Fruit fly (Drosophila melanogaster): Measurements from ENCODE around the gene CG31248.
A peak's percentile ranks its signal among the peaks of the same experiment; 100 is the strongest.

Gene CG31248

DNA sequence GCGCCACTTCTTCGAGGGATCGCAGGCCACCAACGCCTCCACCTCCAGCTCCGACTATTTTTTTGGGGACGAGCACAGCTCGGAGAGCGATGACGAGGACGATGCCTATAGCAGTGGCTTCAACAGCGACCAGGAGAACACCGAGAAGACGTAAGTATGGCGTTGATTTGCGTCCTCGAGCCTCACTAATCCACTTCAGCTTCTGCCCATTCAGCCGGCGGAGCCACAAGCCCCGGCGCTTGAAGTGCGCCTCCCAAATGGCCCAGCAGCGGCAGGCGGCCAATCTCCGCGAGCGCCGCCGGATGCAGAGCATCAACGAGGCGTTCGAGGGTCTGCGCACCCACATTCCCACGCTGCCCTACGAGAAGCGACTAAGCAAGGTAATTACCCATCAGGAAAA, 8.1 kb downstream of the CG31248 start:
- TF ChIP-seq Ets65A (GFP tag) = peak; percentile 92
- TF ChIP-seq CG4707 (GFP tag; optimal IDR thresholded peaks at IDR 0.05) = no peak

DNA sequence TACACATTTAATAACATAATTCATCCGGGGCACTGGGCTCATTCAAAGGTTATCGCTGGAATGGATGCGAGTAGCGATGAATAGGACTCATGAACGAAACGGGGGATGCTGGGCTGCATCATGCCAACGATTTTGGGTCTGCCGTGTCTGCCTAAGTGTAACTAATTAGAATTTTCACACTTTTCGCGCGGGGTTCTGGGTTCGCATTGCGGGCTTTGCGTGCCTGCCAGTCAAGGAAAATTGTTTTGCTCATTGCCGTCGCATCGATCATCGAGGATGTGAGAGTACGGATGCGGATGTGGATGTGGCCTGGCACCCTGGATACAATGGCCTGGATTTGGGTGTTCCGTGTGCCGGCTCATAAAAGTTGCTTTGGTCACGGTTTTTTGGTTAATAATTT, 8.9 kb downstream of the CG31248 start:
- TF ChIP-seq Kr (GFP tag; optimal IDR thresholded peaks at IDR 0.05) = no peak
- TF ChIP-seq Ets65A (GFP tag) = peak; percentile 65
- peak; percentile 87 for TF ChIP-seq gsb-n (tag; optimal IDR thresholded peaks at IDR 0.05)
- no peak for TF ChIP-seq prd (optimal IDR thresholded peaks at IDR 0.05)
- TF ChIP-seq prd (GFP tag; IDR thresholded peaks at IDR 0.05) = 0 out of 3 replicates have a peak, but pooled peaks have one; percentile 11
- TF ChIP-seq pros (GFP tag; optimal IDR thresholded peaks at IDR 0.05) = peak; percentile 8
- TF ChIP-seq tap (tag; optimal IDR thresholded peaks at IDR 0.05) = no peak

- TF ChIP-seq Blimp-1 (GFP tag; optimal IDR thresholded peaks at IDR 0.05) = no peak
- TF ChIP-seq lov (optimal IDR thresholded peaks at IDR 0.05) = no peak
- 0 out of 3 replicates have a peak, but pooled peaks have one; percentile 12 for TF ChIP-seq lov (GFP tag; IDR thresholded peaks at IDR 0.05)
- no peak for TF ChIP-seq CG11398 (GFP tag; optimal IDR thresholded peaks at IDR 0.05)
- TF ChIP-seq stc (GFP tag; IDR thresholded peaks at IDR 0.05) = no peak
- TF ChIP-seq CG13123 (GFP tag; optimal IDR thresholded peaks at IDR 0.05) = no peak
- no peak for TF ChIP-seq CG17186 (GFP tag; optimal IDR thresholded peaks at IDR 0.05)
- TF ChIP-seq CG10654 (GFP tag; optimal IDR thresholded peaks at IDR 0.05) = no peak
- TF ChIP-seq Camta (GFP tag; optimal IDR thresholded peaks at IDR 0.05) = no peak
- no peak for TF ChIP-seq HLH4C (GFP tag; IDR thresholded peaks at IDR 0.05; ENCODE audit: partially characterized antibody)
- TF ChIP-seq bowl (GFP tag; IDR thresholded peaks at IDR 0.05) = no peak
- TF ChIP-seq NFAT (GFP tag; IDR thresholded peaks at IDR 0.05) = no peak
- no peak for TF ChIP-seq bab2 (GFP tag; optimal IDR thresholded peaks at IDR 0.05)
- TF ChIP-seq slbo (GFP tag; IDR thresholded peaks at IDR 0.05) = no peak
- TF ChIP-seq Vsx1 (GFP tag; optimal IDR thresholded peaks at IDR 0.05) = no peak
- TF ChIP-seq hkb (optimal IDR thresholded peaks at IDR 0.05) = no peak
- no peak for TF ChIP-seq hkb (GFP tag; IDR thresholded peaks at IDR 0.05)
- no peak for TF ChIP-seq usp (GFP tag; optimal IDR thresholded peaks at IDR 0.05)
- TF ChIP-seq BEAF-32 (GFP tag; optimal IDR thresholded peaks at IDR 0.05) = no peak
- no peak for TF ChIP-seq eve (GFP tag; optimal IDR thresholded peaks at IDR 0.05)
- TF ChIP-seq yki (optimal IDR thresholded peaks at IDR 0.05) = no peak
- TF ChIP-seq CG10543 (GFP tag; optimal IDR thresholded peaks at IDR 0.05) = no peak
- TF ChIP-seq Hsf (GFP tag; optimal IDR thresholded peaks at IDR 0.05) = no peak
- TF ChIP-seq mam (GFP tag; optimal IDR thresholded peaks at IDR 0.05) = no peak
- no peak for TF ChIP-seq CG8924 (tag; optimal IDR thresholded peaks at IDR 0.05)
- TF ChIP-seq gcm2 (GFP tag; optimal IDR thresholded peaks at IDR 0.05) = no peak
- TF ChIP-seq insv (GFP tag; optimal IDR thresholded peaks at IDR 0.05) = peak in 1 of 2 experiments; percentile 33
- TF ChIP-seq Lpt (GFP tag; optimal IDR thresholded peaks at IDR 0.05) = no peak
- TF ChIP-seq maf-S (GFP tag; optimal IDR thresholded peaks at IDR 0.05) = no peak
- TF ChIP-seq Deaf1 (tag; optimal IDR thresholded peaks at IDR 0.05) = no peak
- TF ChIP-seq Hr39 (optimal IDR thresholded peaks at IDR 0.05) = peak; percentile 29
- TF ChIP-seq odd (GFP tag; optimal IDR thresholded peaks at IDR 0.05) = no peak
- no peak for TF ChIP-seq CG3281 (GFP tag; optimal IDR thresholded peaks at IDR 0.05)
- TF ChIP-seq chif (GFP tag; optimal IDR thresholded peaks at IDR 0.05) = no peak
- no peak for TF ChIP-seq ssp (GFP tag; IDR thresholded peaks at IDR 0.05)
- TF ChIP-seq Hr51 (GFP tag; optimal IDR thresholded peaks at IDR 0.05) = no peak
- TF ChIP-seq sim (GFP tag; IDR thresholded peaks at IDR 0.05) = no peak
- TF ChIP-seq CG15514 (GFP tag; optimal IDR thresholded peaks at IDR 0.05) = no peak
- no peak for TF ChIP-seq CHES-1-like (GFP tag; optimal IDR thresholded peaks at IDR 0.05)
- TF ChIP-seq CG14860 (GFP tag; IDR thresholded peaks at IDR 0.05; ENCODE audit: partially characterized antibody) = no peak
Observed at dm6 chr3R:7139188-7140038, 10.3 kb downstream of the CG31248 start.

Data from whole organism, embryonic.